Worm (Caenorhabditis elegans) whole organism, L2 larva: ENCODE data around the gene cubn-1.

Experiments used
- F13H6.1 ChIP-seq: sonication (generic microtip); optimal IDR thresholded peaks from 2 replicates; lab custom pipeline; 2016; ENCODE audit warnings: missing genetic modification characterization, missing compliant biosample characterization
- R02D3.7 ChIP-seq: fragments of 150-350 bp; optimal IDR thresholded peaks from 2 replicates; lab custom pipeline; 2014; ENCODE audit warnings: missing biosample characterization, missing genetic modification characterization
- Y55F3AM.14 ChIP-seq: fragments of 200-800 bp; sonication (Bioruptor generic); optimal IDR thresholded peaks from 2 replicates; lab custom pipeline; 2018; ENCODE audit warnings: mild to moderate bottlenecking, missing genetic modification characterization, missing compliant biosample characterization
- ZK546.5 ChIP-seq: sonication (generic microtip); optimal IDR thresholded peaks from 2 replicates; lab custom pipeline; 2017; ENCODE audit warnings: missing biosample characterization, missing genetic modification characterization
- alr-1 ChIP-seq: fragments of 150-350 bp; optimal IDR thresholded peaks from 2 replicates; lab custom pipeline; 2014; ENCODE audit warnings: missing biosample characterization, missing genetic modification characterization
- aly-2 ChIP-seq: fragments of 150-350 bp; optimal IDR thresholded peaks from 2 replicates; lab custom pipeline; 2014; ENCODE audit warnings: missing biosample characterization, missing genetic modification characterization
- ama-1 ChIP-seq: fragments of 150-350 bp; optimal IDR thresholded peaks from 2 replicates; lab custom pipeline; 2018; ENCODE audit warnings: inconsistent platforms
- blmp-1 ChIP-seq: sonication (generic microtip); optimal IDR thresholded peaks from 2 replicates; lab custom pipeline; 2017; ENCODE audit warnings: missing genetic modification characterization, mild to moderate bottlenecking, missing compliant biosample characterization, antibody characterized with exemption, moderate library complexity; ENCODE audit not compliant: insufficient read depth
- ceh-16 ChIP-seq: fragments of 150-350 bp; optimal IDR thresholded peaks from 2 replicates; lab custom pipeline; 2014; ENCODE audit warnings: missing biosample characterization, missing genetic modification characterization
- ceh-82 ChIP-seq: fragments of 150-350 bp; optimal IDR thresholded peaks from 2 replicates; lab custom pipeline; 2014; ENCODE audit warnings: missing biosample characterization, missing genetic modification characterization
- crh-2 ChIP-seq: sonication (generic microtip); optimal IDR thresholded peaks from 2 replicates; lab custom pipeline; 2017; ENCODE audit warnings: missing biosample characterization, missing genetic modification characterization
- dmd-4 ChIP-seq: sonication (generic microtip); optimal IDR thresholded peaks from 2 replicates; lab custom pipeline; 2017; ENCODE audit warnings: missing biosample characterization, missing genetic modification characterization
- egl-27 ChIP-seq: sonication (generic microtip); optimal IDR thresholded peaks from 3 replicates; lab custom pipeline; 2017; ENCODE audit warnings: missing biosample characterization, missing genetic modification reagents, missing genetic modification characterization
- elt-1 ChIP-seq: fragments of 150-350 bp; optimal IDR thresholded peaks from 2 replicates; lab custom pipeline; 2014; ENCODE audit warnings: missing biosample characterization, missing genetic modification characterization
- elt-3 ChIP-seq: sonication (generic microtip); optimal IDR thresholded peaks from 2 replicates; lab custom pipeline; 2017; ENCODE audit warnings: missing biosample characterization, missing genetic modification characterization
- fos-1 ChIP-seq: fragments of 150-350 bp; optimal IDR thresholded peaks from 2 replicates; lab custom pipeline; 2014; ENCODE audit warnings: missing biosample characterization, missing genetic modification characterization
- gmeb-1 ChIP-seq: fragments of 150-350 bp; optimal IDR thresholded peaks from 2 replicates; lab custom pipeline; 2014; ENCODE audit warnings: missing biosample characterization, missing genetic modification characterization
- lin-11 ChIP-seq: fragments of 150-350 bp; sonication (generic microtip); optimal IDR thresholded peaks from 2 replicates; lab custom pipeline; 2014; ENCODE audit warnings: missing biosample characterization, missing genetic modification characterization, inconsistent platforms, mixed read lengths
- lin-13 ChIP-seq: fragments of 150-350 bp; optimal IDR thresholded peaks from 2 replicates; lab custom pipeline; 2014; ENCODE audit warnings: missing biosample characterization, missing genetic modification reagents, missing genetic modification characterization
- lin-39 ChIP-seq: fragments of 150-350 bp; optimal IDR thresholded peaks from 2 replicates; lab custom pipeline; 2014; ENCODE audit warnings: missing biosample characterization, missing genetic modification reagents, missing genetic modification characterization
- lsy-2 ChIP-seq, 2 experiments: fragments of 150-350 bp in 1 of 2; sonication (generic microtip) in 1 of 2; optimal IDR thresholded peaks; 2 replicates each; lab custom pipeline; 2014 to 2017; ENCODE audit warnings: missing biosample characterization in 2 of 2, missing genetic modification characterization in 2 of 2
- mab-5 ChIP-seq: fragments of 150-350 bp; optimal IDR thresholded peaks from 2 replicates; lab custom pipeline; 2014; ENCODE audit warnings: missing biosample characterization, missing genetic modification characterization
- nhr-10 ChIP-seq: sonication (generic microtip); optimal IDR thresholded peaks from 2 replicates; lab custom pipeline; 2017; ENCODE audit warnings: missing biosample characterization, missing genetic modification characterization
- nhr-11 ChIP-seq: fragments of 150-350 bp; optimal IDR thresholded peaks from 2 replicates; lab custom pipeline; 2014; ENCODE audit warnings: missing biosample characterization, missing genetic modification characterization
- nhr-12 ChIP-seq: fragments of 150-350 bp; optimal IDR thresholded peaks from 2 replicates; lab custom pipeline; 2014; ENCODE audit warnings: missing biosample characterization, missing genetic modification characterization
- nhr-129 ChIP-seq: fragments of 150-350 bp; optimal IDR thresholded peaks from 2 replicates; lab custom pipeline; 2014; ENCODE audit warnings: missing biosample characterization, missing genetic modification characterization
- nhr-21 ChIP-seq: fragments of 150-350 bp; optimal IDR thresholded peaks from 2 replicates; lab custom pipeline; 2014; ENCODE audit warnings: missing biosample characterization, missing genetic modification characterization
- nhr-23 ChIP-seq: fragments of 150-350 bp; optimal IDR thresholded peaks from 2 replicates; lab custom pipeline; 2014; ENCODE audit warnings: missing biosample characterization, missing genetic modification reagents, missing genetic modification characterization
- nhr-237 ChIP-seq: fragments of 150-350 bp; optimal IDR thresholded peaks from 2 replicates; lab custom pipeline; 2014; ENCODE audit warnings: missing biosample characterization, missing genetic modification characterization
- nhr-25 ChIP-seq: fragments of 150-350 bp; sonication (generic microtip); optimal IDR thresholded peaks from 3 replicates; lab custom pipeline; 2014; ENCODE audit warnings: missing biosample characterization, missing genetic modification characterization
- nhr-77 ChIP-seq: fragments of 150-350 bp; optimal IDR thresholded peaks from 2 replicates; lab custom pipeline; 2014; ENCODE audit warnings: missing biosample characterization, missing genetic modification characterization
- sem-4 ChIP-seq: fragments of 150-350 bp; optimal IDR thresholded peaks from 2 replicates; lab custom pipeline; 2014; ENCODE audit warnings: missing biosample characterization, missing genetic modification reagents, missing genetic modification characterization
- skn-1 ChIP-seq: sonication (generic microtip); optimal IDR thresholded peaks from 2 replicates; lab custom pipeline; 2017; ENCODE audit warnings: missing biosample characterization, missing genetic modification characterization
- sma-9 ChIP-seq, 2 experiments: fragments of 150-350 bp in 1 of 2; sonication (generic microtip) in 1 of 2; optimal IDR thresholded peaks; 2 replicates each; lab custom pipeline; 2014 to 2016; ENCODE audit warnings: missing genetic modification characterization in 2 of 2, mild to moderate bottlenecking in 1 of 2, missing biosample characterization in 1 of 2, missing compliant biosample characterization in 1 of 2, missing genetic modification reagents in 1 of 2, moderate library complexity in 1 of 2
- snpc-4 ChIP-seq: fragments of 150-350 bp; optimal IDR thresholded peaks from 2 replicates; lab custom pipeline; 2014; ENCODE audit warnings: missing biosample characterization, missing genetic modification characterization
- unc-39 ChIP-seq: fragments of 150-350 bp; optimal IDR thresholded peaks from 2 replicates; lab custom pipeline; 2014; ENCODE audit warnings: missing biosample characterization, missing genetic modification characterization
- unc-55 ChIP-seq: fragments of 150-350 bp; sonication (generic microtip); optimal IDR thresholded peaks from 3 replicates; lab custom pipeline; 2014; ENCODE audit warnings: missing biosample characterization, missing genetic modification reagents, missing genetic modification characterization
- ztf-1 ChIP-seq: fragments of 200-800 bp; sonication (Bioruptor generic); conservative IDR thresholded peaks from 2 replicates; pipeline ENCODE4 v1.3.6; 2022; ENCODE audit warnings: missing genetic modification characterization, missing compliant biosample characterization
- ztf-11 ChIP-seq: sonication (generic microtip); optimal IDR thresholded peaks from 2 replicates; lab custom pipeline; 2017; ENCODE audit warnings: missing biosample characterization, missing genetic modification characterization

The cubn-1 gene

DNA sequence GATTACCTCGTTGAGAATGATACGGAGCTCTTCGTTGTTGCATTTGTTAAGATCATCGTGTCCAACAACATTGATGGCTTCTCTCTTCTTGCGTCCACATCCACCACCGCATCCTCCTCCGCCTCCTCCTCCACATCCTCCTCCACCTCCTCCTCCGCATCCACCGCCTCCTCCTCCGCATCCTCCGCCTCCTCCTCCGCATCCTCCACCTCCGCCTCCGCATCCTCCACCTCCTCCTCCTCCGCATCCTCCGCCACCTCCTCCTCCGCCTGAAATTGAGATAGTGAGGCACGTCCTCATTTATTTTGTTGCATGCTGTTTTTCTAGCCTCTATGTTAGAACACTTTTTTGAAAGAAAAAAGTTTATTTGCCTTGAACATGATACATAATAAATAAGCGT, 35.3 kb upstream of the cubn-1 start:
- TF ChIP-seq alr-1 (tag; lab: Kevin White, UChicago), result no peak
- TF ChIP-seq ama-1, result no peak
- no peak for TF ChIP-seq gmeb-1 (tag; lab: Kevin White, UChicago)
- no peak for TF ChIP-seq blmp-1 (tag; lab: Kevin White, UChicago)
- TF ChIP-seq lin-39 (tag; lab: Kevin White, UChicago), result no peak
- no peak for TF ChIP-seq nhr-23 (tag; lab: Kevin White, UChicago)
- TF ChIP-seq nhr-25 (tag; lab: Kevin White, UChicago), result no peak
- TF ChIP-seq ztf-1 (GFP tag; lab: Robert Waterston, UW), result no peak
- no peak for TF ChIP-seq ceh-82 (tag; lab: Kevin White, UChicago)

- TF ChIP-seq ceh-82 (tag; lab: Kevin White, UChicago) (no peak), nhr-129 (no peak), dmd-4 (tag; lab: Kevin White, UChicago) (no peak), ztf-1 (GFP tag; lab: Robert Waterston, UW) (no peak), aly-2 (tag; lab: Kevin White, UChicago) (no peak), nhr-237 (tag; lab: Kevin White, UChicago) (no peak), nhr-11 (tag; lab: Kevin White, UChicago) (no peak), elt-1 (tag; lab: Kevin White, UChicago) (no peak), snpc-4 (tag; lab: Kevin White, UChicago) (no peak)
Observed at ce11 chrV:12576495-12576947, 34.6 kb upstream of the cubn-1 start, which contains the start of gene grl-23. grl-23 (minus strand) TSS chrV:12576897.

- TF ChIP-seq lin-13 (GFP tag; lab: Kevin White, UChicago) (no peak), skn-1 (tag; lab: Kevin White, UChicago) (no peak), egl-27 (tag; lab: Kevin White, UChicago) (no peak), mab-5 (tag; lab: Kevin White, UChicago) (no peak), dmd-4 (tag; lab: Kevin White, UChicago) (no peak), ceh-16 (tag; lab: Kevin White, UChicago) (no peak), F13H6.1 (tag; lab: Kevin White, UChicago) (no peak), unc-39 (tag; lab: Kevin White, UChicago) (no peak), sem-4 (no peak), alr-1 (tag; lab: Kevin White, UChicago) (no peak), R02D3.7 (no peak), ZK546.5 (no peak), elt-3 (tag; lab: Kevin White, UChicago) (no peak), blmp-1 (tag; lab: Kevin White, UChicago) (no peak), fos-1 (no peak), lsy-2 (tag; optimal IDR thresholded peaks at IDR 0.05; lab: Kevin White, UChicago) (no peak), Y55F3AM.14 (GFP tag; lab: Kevin White, UChicago) (no peak), ztf-11 (tag; lab: Kevin White, UChicago) (no peak), sma-9 (GFP tag; optimal IDR thresholded peaks at IDR 0.05; lab: Kevin White, UChicago) (no peak), sma-9 (tag; optimal IDR thresholded peaks at IDR 0.05; lab: Kevin White, UChicago) (no peak)
Observed at ce11 chrV:12579299-12579698, 31.8 kb upstream of the cubn-1 start, which contains the start of gene E02A10.3. E02A10.3 (plus strand) TSS chrV:12579599.

- peak; percentile 58 for TF ChIP-seq unc-55
- TF ChIP-seq snpc-4 (tag; lab: Kevin White, UChicago), result no peak
Observed at ce11 chrV:12583421-12583820, 27.7 kb upstream of the cubn-1 start.

DNA sequence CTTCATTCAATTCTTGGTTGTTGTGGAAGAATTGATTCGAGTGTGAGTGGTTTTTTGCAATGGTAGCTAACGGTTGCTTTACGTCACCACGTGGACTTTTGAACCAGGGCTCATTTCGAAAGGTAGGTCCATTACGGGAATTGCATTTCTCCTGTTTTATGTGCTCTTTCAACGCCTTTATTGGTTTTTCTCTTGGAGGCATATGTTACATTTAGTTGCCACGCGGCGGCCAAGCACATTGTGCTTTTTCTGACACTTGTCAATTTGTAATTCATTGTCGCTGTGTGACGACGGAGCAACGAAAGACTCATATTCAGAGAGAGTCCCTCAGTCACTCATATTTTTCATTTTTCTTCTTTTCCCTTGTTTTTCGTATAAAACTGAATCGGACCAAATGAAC, 26.4 kb upstream of the cubn-1 start:
- TF ChIP-seq nhr-23 (tag; lab: Kevin White, UChicago), result no peak
- TF ChIP-seq ztf-11 (tag; lab: Kevin White, UChicago), result no peak
- no peak for TF ChIP-seq alr-1 (tag; lab: Kevin White, UChicago)
- peak; percentile 10 for TF ChIP-seq lin-11 (tag; lab: Kevin White, UChicago)
- TF ChIP-seq gmeb-1 (tag; lab: Kevin White, UChicago), result no peak
- TF ChIP-seq nhr-12 (tag; lab: Kevin White, UChicago), result no peak
- no peak for TF ChIP-seq snpc-4 (tag; lab: Kevin White, UChicago)
- peak; percentile 14 for TF ChIP-seq crh-2 (tag; lab: Kevin White, UChicago)
- no peak for TF ChIP-seq nhr-10 (tag; lab: Kevin White, UChicago)
- no peak for TF ChIP-seq nhr-11 (tag; lab: Kevin White, UChicago)
- TF ChIP-seq sma-9 (GFP tag; optimal IDR thresholded peaks at IDR 0.05; lab: Kevin White, UChicago), result no peak
- TF ChIP-seq sma-9 (tag; optimal IDR thresholded peaks at IDR 0.05; lab: Kevin White, UChicago), result no peak
- no peak for TF ChIP-seq nhr-21
- TF ChIP-seq nhr-77 (tag; lab: Kevin White, UChicago), result no peak
- TF ChIP-seq, all 48 proteins: peak for 2
